Fruit fly (Drosophila melanogaster): Measurements from ENCODE around the gene CG4199.

dm6 chrX:2106367-2106766, 33.1 kb upstream of the CG4199 start:
- TF ChIP-seq psq (optimal IDR thresholded peaks at IDR 0.05) (no peak), Dll (optimal IDR thresholded peaks at IDR 0.05) (no peak), pan (optimal IDR thresholded peaks at IDR 0.05) (no peak)

Data from whole organism.